Fruit fly (Drosophila melanogaster) whole organism, embryonic: ENCODE results near the gene QIL1.

ENCODE experiments used
- CG10321 ChIP-seq: fragments of 200-800 bp; sonication (Bioruptor generic); IDR thresholded peaks from 2 replicates; pipeline ENCODE4 v1.3.6; 2022; ENCODE audit warnings: missing biosample characterization, missing genetic modification characterization
- CG10979 ChIP-seq: fragments of 200-800 bp; sonication (Bioruptor generic); optimal IDR thresholded peaks from 2 replicates; lab custom pipeline; 2018; ENCODE audit warnings: missing biosample characterization, mild to moderate bottlenecking, missing genetic modification characterization, moderate library complexity
- CG11247 ChIP-seq: fragments of 200-800 bp; sonication (Bioruptor generic); IDR thresholded peaks from 2 replicates; pipeline ENCODE4 v1.3.6; 2022; ENCODE audit warnings: missing biosample characterization, missing genetic modification characterization
- CG11504 ChIP-seq: fragments of 200-800 bp; sonication (Bioruptor generic); optimal IDR thresholded peaks from 3 replicates; lab custom pipeline; 2019; ENCODE audit warnings: missing biosample characterization, mild to moderate bottlenecking, missing genetic modification characterization, moderate library complexity
- CG12744 ChIP-seq: fragments of 200-800 bp; sonication (Bioruptor generic); optimal IDR thresholded peaks from 2 replicates; lab custom pipeline; 2016; ENCODE audit warnings: missing biosample characterization, missing genetic modification characterization
- CG14441 ChIP-seq: fragments of 200-800 bp; sonication (Bioruptor generic); IDR thresholded peaks from 2 replicates; pipeline ENCODE4 v1.3.6; 2022; ENCODE audit warnings: missing biosample characterization, missing genetic modification characterization
- CG14667 ChIP-seq: fragments of 200-800 bp; sonication (Bioruptor generic); IDR thresholded peaks from 2 replicates; pipeline ENCODE4 v1.3.6; 2022; ENCODE audit warnings: missing biosample characterization, missing genetic modification characterization
- CG17802 ChIP-seq: fragments of 200-800 bp; sonication (Bioruptor generic); optimal IDR thresholded peaks from 2 replicates; lab custom pipeline; 2018; ENCODE audit warnings: missing biosample characterization, mild to moderate bottlenecking, missing genetic modification characterization, moderate library complexity
- CG17829 ChIP-seq: fragments of 200-800 bp; optimal IDR thresholded peaks from 2 replicates; lab custom pipeline; 2019; ENCODE audit warnings: missing biosample characterization, mild to moderate bottlenecking, missing genetic modification characterization, moderate library complexity
- CG31224 ChIP-seq: fragments of 200-800 bp; sonication (Bioruptor generic); IDR thresholded peaks from 2 replicates; pipeline ENCODE4 v1.3.6; 2022; ENCODE audit warnings: missing biosample characterization, missing genetic modification characterization
- CG31388 ChIP-seq: fragments of 200-800 bp; sonication (Bioruptor generic); optimal IDR thresholded peaks from 2 replicates; lab custom pipeline; 2016; ENCODE audit warnings: missing biosample characterization, missing genetic modification characterization
- CG32772 ChIP-seq: fragments of 200-800 bp; sonication (Bioruptor generic); IDR thresholded peaks from 2 replicates; pipeline ENCODE4 v1.3.6; 2022; ENCODE audit warnings: missing biosample characterization, missing genetic modification characterization
- CG33213 ChIP-seq: fragments of 200-800 bp; sonication (Bioruptor generic); optimal IDR thresholded peaks from 3 replicates; lab custom pipeline; 2016; ENCODE audit warnings: missing biosample characterization, missing genetic modification characterization
- CG3847 ChIP-seq: fragments of 200-800 bp; sonication (Bioruptor generic); IDR thresholded peaks from 2 replicates; pipeline ENCODE4 v1.3.6; 2022; ENCODE audit warnings: missing biosample characterization, missing genetic modification characterization
- CG4854 ChIP-seq: fragments of 200-800 bp; sonication (Bioruptor generic); optimal IDR thresholded peaks from 2 replicates; lab custom pipeline; 2016; ENCODE audit warnings: missing biosample characterization, missing genetic modification characterization, inconsistent platforms
- CG6175 ChIP-seq: fragments of 200-800 bp; sonication (Bioruptor generic); IDR thresholded peaks from 3 replicates; pipeline ENCODE4 v1.3.6; 2022; ENCODE audit warnings: missing biosample characterization, missing genetic modification characterization
- CG6254 ChIP-seq: fragments of 200-800 bp; sonication (Bioruptor generic); optimal IDR thresholded peaks from 3 replicates; lab custom pipeline; 2017; ENCODE audit warnings: mild to moderate bottlenecking, missing biosample characterization, missing genetic modification reagents, missing genetic modification characterization
- CG6654 ChIP-seq: fragments of 200-800 bp; sonication (Bioruptor generic); optimal IDR thresholded peaks from 2 replicates; lab custom pipeline; 2017; ENCODE audit warnings: missing biosample characterization, mild to moderate bottlenecking, missing genetic modification characterization
- CG8924 ChIP-seq: fragments of 200-800 bp; optimal IDR thresholded peaks from 3 replicates; lab custom pipeline; 2019; ENCODE audit warnings: missing biosample characterization, mild to moderate bottlenecking, missing genetic modification characterization, moderate library complexity
- Dip3 ChIP-seq: fragments of 200-800 bp; sonication (Bioruptor generic); optimal IDR thresholded peaks from 3 replicates; lab custom pipeline; 2016; ENCODE audit warnings: missing biosample characterization, missing genetic modification characterization
- Fer3 ChIP-seq: fragments of 200-800 bp; sonication (Bioruptor generic); optimal IDR thresholded peaks from 2 replicates; lab custom pipeline; 2018; ENCODE audit warnings: missing biosample characterization, mild to moderate bottlenecking, missing genetic modification characterization, moderate library complexity
- HLH3B ChIP-seq: fragments of 200-800 bp; sonication (Bioruptor generic); IDR thresholded peaks from 2 replicates; pipeline ENCODE4 v1.3.6; 2022; ENCODE audit warnings: missing biosample characterization, missing genetic modification characterization
- HLH4C ChIP-seq: fragments of 200-800 bp; sonication (Bioruptor generic); IDR thresholded peaks from 3 replicates; pipeline ENCODE4 v1.3.6; 2022; ENCODE audit warnings: missing biosample characterization, missing genetic modification characterization; ENCODE audit not compliant: partially characterized antibody
- Hand ChIP-seq: fragments of 200-800 bp; sonication (Bioruptor generic); optimal IDR thresholded peaks from 2 replicates; lab custom pipeline; 2017; ENCODE audit warnings: mild to moderate bottlenecking, missing biosample characterization, missing genetic modification reagents, missing genetic modification characterization
- Kr ChIP-seq: fragments of 200-800 bp; sonication (Bioruptor generic); optimal IDR thresholded peaks from 2 replicates; lab custom pipeline; 2017; ENCODE audit warnings: missing biosample characterization, mild to moderate bottlenecking, missing genetic modification characterization
- Lim3 ChIP-seq: fragments of 200-800 bp; sonication (Bioruptor generic); IDR thresholded peaks from 2 replicates; pipeline ENCODE4 v1.3.6; 2022; ENCODE audit warnings: missing biosample characterization, missing genetic modification characterization
- MTF-1 ChIP-seq: fragments of 200-800 bp; sonication (Bioruptor generic); optimal IDR thresholded peaks from 2 replicates; lab custom pipeline; 2018; ENCODE audit warnings: missing biosample characterization, mild to moderate bottlenecking, missing genetic modification characterization, borderline replicate concordance
- Meics ChIP-seq: fragments of 200-800 bp; sonication (Bioruptor generic); optimal IDR thresholded peaks from 2 replicates; lab custom pipeline; 2017; ENCODE audit warnings: missing biosample characterization, mild to moderate bottlenecking, missing genetic modification characterization
- Opbp ChIP-seq: fragments of 200-800 bp; sonication (Bioruptor generic); IDR thresholded peaks from 3 replicates; pipeline ENCODE4 v1.3.6; 2022; ENCODE audit warnings: missing biosample characterization, missing genetic modification characterization; ENCODE audit not compliant: partially characterized antibody
- Six4 ChIP-seq: fragments of 200-800 bp; sonication (Bioruptor generic); optimal IDR thresholded peaks from 2 replicates; lab custom pipeline; 2016; ENCODE audit warnings: missing biosample characterization, missing genetic modification characterization
- Sox100B ChIP-seq: fragments of 200-800 bp; sonication (Bioruptor generic); optimal IDR thresholded peaks from 3 replicates; lab custom pipeline; 2018; ENCODE audit warnings: missing biosample characterization, mild to moderate bottlenecking, missing genetic modification characterization
- TFAM ChIP-seq: fragments of 200-800 bp; sonication (Bioruptor generic); optimal IDR thresholded peaks from 2 replicates; lab custom pipeline; 2017; ENCODE audit warnings: missing biosample characterization, missing genetic modification characterization, inconsistent platforms
- Taf1 ChIP-seq: fragments of 200-800 bp; sonication (Bioruptor generic); IDR thresholded peaks from 2 replicates; pipeline ENCODE4 v1.3.6; 2022; ENCODE audit warnings: missing biosample characterization, missing genetic modification characterization
- Tbp ChIP-seq: fragments of >200 bp; optimal IDR thresholded peaks from 2 replicates; lab custom pipeline; 2018; ENCODE audit warnings: missing biosample characterization, missing genetic modification characterization
- ac ChIP-seq: fragments of 200-800 bp; sonication (Bioruptor generic); optimal IDR thresholded peaks from 3 replicates; lab custom pipeline; 2017; ENCODE audit warnings: missing biosample characterization, mild to moderate bottlenecking, missing genetic modification characterization
- ara ChIP-seq: fragments of 200-800 bp; sonication (Bioruptor generic); IDR thresholded peaks from 2 replicates; pipeline ENCODE4 v1.3.6; 2022; ENCODE audit warnings: missing biosample characterization, missing genetic modification characterization
- ato ChIP-seq: fragments of 200-800 bp; sonication (Bioruptor generic); IDR thresholded peaks from 2 replicates; pipeline ENCODE4 v1.3.6; 2022; ENCODE audit warnings: missing biosample characterization, missing genetic modification characterization; ENCODE audit not compliant: partially characterized antibody
- btn ChIP-seq: fragments of 200-800 bp; sonication (Bioruptor generic); optimal IDR thresholded peaks from 2 replicates; lab custom pipeline; 2016; ENCODE audit warnings: missing biosample characterization, missing genetic modification characterization
- chif ChIP-seq, 2 experiments: fragments of 200-800 bp; sonication (Bioruptor generic); optimal IDR thresholded peaks; 3 replicates each; lab custom pipeline; 2016; ENCODE audit warnings: missing biosample characterization in 2 of 2, missing genetic modification characterization in 2 of 2
- crol ChIP-seq: fragments of 200-800 bp; sonication (Bioruptor generic); IDR thresholded peaks from 2 replicates; pipeline ENCODE4 v1.3.6; 2022; ENCODE audit warnings: missing biosample characterization, missing genetic modification characterization
- cwo ChIP-seq: fragments of 200-800 bp; sonication (Bioruptor generic); optimal IDR thresholded peaks from 3 replicates; lab custom pipeline; 2017; ENCODE audit warnings: missing biosample characterization, missing genetic modification characterization, mild to moderate bottlenecking, moderate library complexity, missing genetic modification reagents
- fd64A ChIP-seq: fragments of 200-800 bp; sonication (Bioruptor generic); optimal IDR thresholded peaks from 3 replicates; lab custom pipeline; 2018; ENCODE audit warnings: missing biosample characterization, mild to moderate bottlenecking, missing genetic modification characterization
- ftz-f1 ChIP-seq: fragments of 200-800 bp; sonication (Bioruptor generic); optimal IDR thresholded peaks from 2 replicates; lab custom pipeline; 2016; ENCODE audit warnings: missing biosample characterization, missing genetic modification characterization
- gfzf ChIP-seq: fragments of 200-800 bp; sonication (Bioruptor generic); optimal IDR thresholded peaks from 2 replicates; lab custom pipeline; 2016; ENCODE audit warnings: missing biosample characterization, mild to moderate bottlenecking, missing genetic modification characterization, moderate library complexity
- h ChIP-seq: fragments of >200 bp; optimal IDR thresholded peaks from 2 replicates; lab custom pipeline; 2017
- kay ChIP-seq: fragments of 200-800 bp; sonication (Bioruptor generic); optimal IDR thresholded peaks from 2 replicates; lab custom pipeline; 2016; ENCODE audit warnings: missing biosample characterization, missing genetic modification characterization
- lilli ChIP-seq: fragments of 200-800 bp; sonication (Bioruptor generic); optimal IDR thresholded peaks from 3 replicates; lab custom pipeline; 2016; ENCODE audit warnings: missing biosample characterization, missing genetic modification characterization
- oc ChIP-seq: fragments of 200-800 bp; sonication (Bioruptor generic); optimal IDR thresholded peaks from 2 replicates; lab custom pipeline; 2018; ENCODE audit warnings: missing biosample characterization, mild to moderate bottlenecking, missing genetic modification characterization, moderate library complexity
- pros ChIP-seq: fragments of 200-800 bp; sonication (Bioruptor generic); optimal IDR thresholded peaks from 3 replicates; lab custom pipeline; 2019; ENCODE audit warnings: missing biosample characterization, mild to moderate bottlenecking, missing genetic modification characterization, moderate library complexity
- twi ChIP-seq: fragments of 200-800 bp; optimal IDR thresholded peaks from 2 replicates; lab custom pipeline; 2019; ENCODE audit warnings: missing biosample characterization, mild to moderate bottlenecking, missing genetic modification characterization, moderate library complexity
- wek ChIP-seq: fragments of 200-800 bp; sonication (Bioruptor generic); optimal IDR thresholded peaks from 3 replicates; lab custom pipeline; 2018; ENCODE audit warnings: missing biosample characterization, mild to moderate bottlenecking, missing genetic modification characterization, moderate library complexity

QIL1 gene

dm6 chr3L:17485280-17485792 is 19.6 kb downstream of the QIL1 start (continued):
- TF ChIP-seq ac (GFP tag; lab: Kevin White, UChicago) (peak; percentile 92), Tbp (GFP tag; lab: Kevin White, UChicago) (no peak), Hand (GFP tag; lab: Kevin White, UChicago) (no peak), crol (GFP tag; lab: Robert Waterston, UW) (no peak), CG17802 (tag; lab: Kevin White, UChicago) (peak; percentile 59), Opbp (GFP tag; lab: Robert Waterston, UW) (no peak), Fer3 (tag; lab: Kevin White, UChicago) (peak; percentile 49), Six4 (GFP tag; lab: Kevin White, UChicago) (peak; percentile 66), wek (GFP tag; lab: Kevin White, UChicago) (peak; percentile 96), CG31224 (no peak), CG11504 (tag; lab: Kevin White, UChicago) (peak; percentile 63), ftz-f1 (GFP tag; lab: Kevin White, UChicago) (no peak), CG33213 (GFP tag; lab: Kevin White, UChicago) (peak; percentile 68), gfzf (no peak), CG6654 (GFP tag; lab: Kevin White, UChicago) (peak; percentile 59), oc (tag; lab: Kevin White, UChicago) (peak; percentile 81), CG8924 (tag; lab: Kevin White, UChicago) (peak; percentile 81), CG10321 (GFP tag; lab: Robert Waterston, UW) (no peak), pros (GFP tag; lab: Kevin White, UChicago) (peak; percentile 12), CG6175 (GFP tag; lab: Robert Waterston, UW) (no peak), Dip3 (GFP tag; lab: Kevin White, UChicago) (no peak), lilli (GFP tag; lab: Kevin White, UChicago) (no peak), ato (no peak), kay (GFP tag; lab: Kevin White, UChicago) (peak; percentile 30), chif (GFP tag; optimal IDR thresholded peaks at IDR 0.05; lab: Kevin White, UChicago) (peak; percentile 55 to 60), cwo (GFP tag; lab: Kevin White, UChicago) (no peak), Meics (GFP tag; lab: Kevin White, UChicago) (peak; percentile 2), CG6254 (GFP tag; lab: Kevin White, UChicago) (peak; percentile 92), Taf1 (no peak), HLH4C (GFP tag; lab: Robert Waterston, UW) (no peak), twi (peak; percentile 80), ara (GFP tag; lab: Robert Waterston, UW) (peak; percentile 79), HLH3B (GFP tag; lab: Robert Waterston, UW) (peak; percentile 61; the same call in 1 of the 2 replicates), CG10979 (peak; percentile 66), CG14667 (GFP tag; lab: Robert Waterston, UW) (peak; percentile 31; the same call in 1 of the 2 replicates), h (no peak), CG14441 (GFP tag; lab: Robert Waterston, UW) (no peak), CG31388 (no peak), Kr (GFP tag; lab: Kevin White, UChicago) (peak; percentile 89), fd64A (GFP tag; lab: Kevin White, UChicago) (peak; percentile 98), Lim3 (GFP tag; lab: Robert Waterston, UW) (no peak), btn (peak; percentile 43), Sox100B (GFP tag; lab: Kevin White, UChicago) (peak; percentile 86), CG12744 (GFP tag; lab: Kevin White, UChicago) (peak; percentile 1), CG11247 (GFP tag; lab: Robert Waterston, UW) (no peak), CG17829 (peak; percentile 78), CG3847 (GFP tag; lab: Robert Waterston, UW) (no peak), TFAM (GFP tag; lab: Kevin White, UChicago) (peak; percentile 76), CG4854 (GFP tag; lab: Kevin White, UChicago) (peak; percentile 67), CG32772 (GFP tag; lab: Robert Waterston, UW) (no peak), MTF-1 (GFP tag; lab: Kevin White, UChicago) (peak; percentile 96)
